Worm (Caenorhabditis elegans) whole organism, young adult: ENCODE data around the gene sdz-9.

Experiments
- F10E7.11 ChIP-seq: sonication (generic microtip); optimal IDR thresholded peaks from 2 replicates; lab custom pipeline; 2017; ENCODE audit warnings: mild to moderate bottlenecking, missing genetic modification characterization, moderate library complexity, missing compliant biosample characterization
- F33H1.4 ChIP-seq: fragments of 200-800 bp; sonication (Bioruptor generic); IDR thresholded peaks from 2 replicates; pipeline ENCODE4 v1.3.6; 2022; ENCODE audit warnings: missing genetic modification reagents, missing genetic modification characterization, missing compliant biosample characterization
- F37B4.10 ChIP-seq: fragments of 200-800 bp; sonication (Bioruptor generic); IDR thresholded peaks from 2 replicates; pipeline ENCODE4 v1.3.6; 2022; ENCODE audit warnings: missing genetic modification characterization, missing compliant biosample characterization
- F52B5.7 ChIP-seq: sonication (generic microtip); optimal IDR thresholded peaks from 2 replicates; lab custom pipeline; 2016; ENCODE audit warnings: mild to moderate bottlenecking, missing genetic modification characterization, missing compliant biosample characterization
- K11D2.4 ChIP-seq: fragments of 200-800 bp; sonication (Bioruptor generic); IDR thresholded peaks from 2 replicates; pipeline ENCODE4 v1.3.6; 2022; ENCODE audit warnings: missing genetic modification reagents, missing genetic modification characterization, missing compliant biosample characterization
- K12H6.12 ChIP-seq: fragments of 200-800 bp; sonication (Bioruptor generic); optimal IDR thresholded peaks from 2 replicates; lab custom pipeline; 2018; ENCODE audit warnings: mild to moderate bottlenecking, missing genetic modification characterization, missing compliant biosample characterization
- ZK185.1 ChIP-seq: sonication (generic microtip); optimal IDR thresholded peaks from 2 replicates; lab custom pipeline; 2016; ENCODE audit warnings: mild to moderate bottlenecking, missing genetic modification characterization, missing compliant biosample characterization; ENCODE audit not compliant: poor library complexity, severe bottlenecking
- akir-1 ChIP-seq: fragments of 200-800 bp; sonication (Bioruptor generic); optimal IDR thresholded peaks from 2 replicates; lab custom pipeline; 2018; ENCODE audit warnings: mild to moderate bottlenecking, missing genetic modification characterization, moderate library complexity, missing compliant biosample characterization
- aptf-3 ChIP-seq: fragments of 200-800 bp; sonication (Bioruptor generic); IDR thresholded peaks from 2 replicates; pipeline ENCODE4 v1.3.6; 2022; ENCODE audit warnings: missing genetic modification characterization, missing compliant biosample characterization
- attf-6 ChIP-seq: fragments of 200-800 bp; sonication (Bioruptor generic); IDR thresholded peaks from 2 replicates; pipeline ENCODE4 v1.3.6; 2022; ENCODE audit warnings: missing genetic modification reagents, missing genetic modification characterization, missing compliant biosample characterization
- ceh-27 ChIP-seq: fragments of 200-800 bp; sonication (Bioruptor generic); optimal IDR thresholded peaks from 2 replicates; lab custom pipeline; 2018; ENCODE audit warnings: mild to moderate bottlenecking, missing genetic modification characterization, moderate library complexity, missing compliant biosample characterization
- ceh-40 ChIP-seq: fragments of 200-800 bp; sonication (Bioruptor generic); IDR thresholded peaks from 2 replicates; pipeline ENCODE4 v1.3.6; 2022; ENCODE audit warnings: missing genetic modification characterization, missing compliant biosample characterization
- ceh-58 ChIP-seq: fragments of 200-800 bp; sonication (Bioruptor generic); IDR thresholded peaks from 2 replicates; pipeline ENCODE4 v1.3.6; 2022; ENCODE audit warnings: missing genetic modification characterization, missing compliant biosample characterization
- dox-1 ChIP-seq: fragments of 200-800 bp; sonication (Bioruptor generic); IDR thresholded peaks from 2 replicates; pipeline ENCODE4 v1.3.6; 2022; ENCODE audit warnings: missing genetic modification reagents, missing genetic modification characterization, missing compliant biosample characterization
- dpff-1 ChIP-seq: sonication (generic microtip); optimal IDR thresholded peaks from 2 replicates; lab custom pipeline; 2017; ENCODE audit warnings: mild to moderate bottlenecking, missing genetic modification characterization, missing compliant biosample characterization
- dpl-1 ChIP-seq: fragments of 150-350 bp; optimal IDR thresholded peaks from 2 replicates; lab custom pipeline; 2014; ENCODE audit warnings: missing biosample characterization, missing genetic modification reagents, missing genetic modification characterization
- efl-1 ChIP-seq: fragments of 150-350 bp; optimal IDR thresholded peaks from 2 replicates; lab custom pipeline; 2014; ENCODE audit warnings: missing biosample characterization, missing genetic modification reagents, missing genetic modification characterization
- egrh-3 ChIP-seq: fragments of 200-800 bp; sonication (Bioruptor generic); IDR thresholded peaks from 2 replicates; pipeline ENCODE4 v1.3.6; 2022; ENCODE audit warnings: missing genetic modification reagents, missing genetic modification characterization, missing compliant biosample characterization
- ets-4 ChIP-seq: fragments of 200-800 bp; sonication (Bioruptor generic); optimal IDR thresholded peaks from 2 replicates; lab custom pipeline; 2018; ENCODE audit warnings: mild to moderate bottlenecking, missing genetic modification characterization, missing compliant biosample characterization
- fkh-3 ChIP-seq: sonication (generic microtip); optimal IDR thresholded peaks from 2 replicates; lab custom pipeline; 2016; ENCODE audit warnings: mild to moderate bottlenecking, missing genetic modification characterization, missing compliant biosample characterization
- hlh-26 ChIP-seq: fragments of 200-800 bp; sonication (Bioruptor generic); conservative IDR thresholded peaks from 2 replicates; pipeline ENCODE4 v1.3.6; 2022; ENCODE audit warnings: missing genetic modification reagents, missing genetic modification characterization, missing compliant biosample characterization
- hmg-20 ChIP-seq: fragments of 200-800 bp; sonication (Bioruptor generic); IDR thresholded peaks from 2 replicates; pipeline ENCODE4 v1.3.6; 2022; ENCODE audit warnings: missing genetic modification reagents, missing genetic modification characterization, missing compliant biosample characterization
- hsf-1 ChIP-seq: fragments of 200-800 bp; sonication (Bioruptor generic); IDR thresholded peaks from 2 replicates; pipeline ENCODE4 v1.3.6; 2022; ENCODE audit warnings: missing genetic modification reagents, missing genetic modification characterization, missing compliant biosample characterization
- let-607 ChIP-seq, 2 experiments: fragments of 200-800 bp in 1 of 2; sonication (Bioruptor generic) in 1 of 2; sonication (generic microtip) in 1 of 2; optimal IDR thresholded peaks; 2 replicates each; lab custom pipeline; 2016 to 2018; ENCODE audit warnings: mild to moderate bottlenecking in 2 of 2, missing compliant biosample characterization in 2 of 2, missing genetic modification characterization in 2 of 2, moderate library complexity in 2 of 2, missing genotype in 1 of 2
- lin-35 ChIP-seq, 3 experiments: fragments of 150-350 bp in 2 of 3; sonication (generic microtip) in 1 of 3; optimal IDR thresholded peaks; 2 replicates each; lab custom pipeline; 2014 to 2018; ENCODE audit warnings: missing biosample characterization in 3 of 3, missing genetic modification characterization in 3 of 3, missing genetic modification reagents in 3 of 3
- lsy-27 ChIP-seq: sonication (generic microtip); optimal IDR thresholded peaks from 2 replicates; lab custom pipeline; 2017; ENCODE audit warnings: missing genetic modification characterization, mild to moderate bottlenecking, missing compliant biosample characterization, antibody characterized with exemption, missing genotype, borderline replicate concordance; ENCODE audit not compliant: insufficient read depth
- madf-3 ChIP-seq: fragments of 200-800 bp; sonication (Bioruptor generic); IDR thresholded peaks from 2 replicates; pipeline ENCODE4 v1.3.6; 2022; ENCODE audit warnings: missing genetic modification reagents, missing genetic modification characterization, missing compliant biosample characterization
- madf-6 ChIP-seq: fragments of 200-800 bp; sonication (Bioruptor generic); IDR thresholded peaks from 2 replicates; pipeline ENCODE4 v1.3.6; 2022; ENCODE audit warnings: missing genetic modification reagents, missing genetic modification characterization, missing compliant biosample characterization
- nhr-120 ChIP-seq: fragments of 200-800 bp; sonication (Bioruptor generic); IDR thresholded peaks from 2 replicates; pipeline ENCODE4 v1.3.6; 2022; ENCODE audit warnings: missing genetic modification characterization, missing compliant biosample characterization
- nhr-27 ChIP-seq: fragments of 200-800 bp; sonication (Bioruptor generic); optimal IDR thresholded peaks from 2 replicates; lab custom pipeline; 2018; ENCODE audit warnings: mild to moderate bottlenecking, missing genetic modification characterization, moderate library complexity, missing compliant biosample characterization
- nhr-80 ChIP-seq: sonication (generic microtip); optimal IDR thresholded peaks from 2 replicates; lab custom pipeline; 2016; ENCODE audit warnings: missing genetic modification characterization, missing compliant biosample characterization
- pbrm-1 ChIP-seq: fragments of 200-800 bp; sonication (Bioruptor generic); IDR thresholded peaks from 2 replicates; pipeline ENCODE4 v1.3.6; 2022; ENCODE audit warnings: missing genetic modification reagents, missing genetic modification characterization, missing compliant biosample characterization
- pha-4 ChIP-seq: fragments of 150-350 bp; sonication (generic microtip); optimal IDR thresholded peaks from 2 replicates; lab custom pipeline; 2014; ENCODE audit warnings: missing biosample characterization, missing genetic modification reagents, missing genetic modification characterization
- repo-1 ChIP-seq: sonication (generic microtip); optimal IDR thresholded peaks from 2 replicates; lab custom pipeline; 2017; ENCODE audit warnings: mild to moderate bottlenecking, missing genetic modification characterization, missing compliant biosample characterization
- rpc-1 ChIP-seq, 2 experiments: fragments of 150-350 bp in 1 of 2; sonication (generic microtip) in 1 of 2; optimal IDR thresholded peaks; 2 replicates each; lab custom pipeline; 2014 to 2018; ENCODE audit warnings: missing biosample characterization in 1 of 2, missing genetic modification characterization in 1 of 2, missing genetic modification reagents in 1 of 2, missing genotype in 1 of 2
- snpc-1.3 ChIP-seq: sonication (generic microtip); optimal IDR thresholded peaks from 2 replicates; lab custom pipeline; 2017; ENCODE audit warnings: missing genetic modification characterization, mild to moderate bottlenecking, missing compliant biosample characterization, antibody characterized with exemption, moderate library complexity, missing genotype, missing genetic modification reagents; ENCODE audit not compliant: insufficient read depth
- snpc-3.4 ChIP-seq: sonication (generic microtip); optimal IDR thresholded peaks from 2 replicates; lab custom pipeline; 2017; ENCODE audit warnings: missing genetic modification characterization, mild to moderate bottlenecking, missing compliant biosample characterization, antibody characterized with exemption, moderate library complexity, missing genotype, missing genetic modification reagents
- snpc-4 ChIP-seq, 5 experiments: fragments of 150-350 bp in 1 of 5; sonication (generic microtip) in 4 of 5; optimal IDR thresholded peaks; 2 replicates each; lab custom pipeline; 2014 to 2018; ENCODE audit warnings: missing genetic modification characterization in 5 of 5, missing biosample characterization in 3 of 5, antibody characterized with exemption in 2 of 5, mild to moderate bottlenecking in 2 of 5, missing compliant biosample characterization in 2 of 5, missing genotype in 2 of 5, moderate library complexity in 2 of 5, missing genetic modification reagents in 1 of 5
- tbp1 ChIP-seq: fragments of 200-800 bp; sonication (Bioruptor generic); optimal IDR thresholded peaks from 2 replicates; lab custom pipeline; 2018; ENCODE audit warnings: mild to moderate bottlenecking, missing genetic modification characterization, missing compliant biosample characterization
- tbx-9 ChIP-seq: sonication (generic microtip); optimal IDR thresholded peaks from 2 replicates; lab custom pipeline; 2016; ENCODE audit warnings: borderline replicate concordance, missing genetic modification characterization, inconsistent platforms, missing compliant biosample characterization
- unc-130 ChIP-seq: sonication (generic microtip); optimal IDR thresholded peaks from 2 replicates; lab custom pipeline; 2016; ENCODE audit warnings: missing genetic modification reagents, missing genetic modification characterization, missing compliant biosample characterization
- unc-62 ChIP-seq: fragments of 150-350 bp; optimal IDR thresholded peaks from 2 replicates; lab custom pipeline; 2014; ENCODE audit warnings: missing biosample characterization, missing genetic modification reagents, missing genetic modification characterization
- xnd-1 ChIP-seq: sonication (generic microtip); optimal IDR thresholded peaks from 2 replicates; lab custom pipeline; 2016; ENCODE audit warnings: missing genotype, missing genetic modification reagents, missing genetic modification characterization, missing compliant biosample characterization
- zfh-2 ChIP-seq: fragments of 200-800 bp; sonication (Bioruptor generic); conservative IDR thresholded peaks from 2 replicates; pipeline ENCODE4 v1.3.6; 2022; ENCODE audit warnings: missing genetic modification reagents, missing genetic modification characterization, missing compliant biosample characterization
- ztf-18 ChIP-seq: sonication (generic microtip); optimal IDR thresholded peaks from 2 replicates; lab custom pipeline; 2016; ENCODE audit warnings: missing genotype, mild to moderate bottlenecking, missing genetic modification characterization, missing compliant biosample characterization
- ztf-25 ChIP-seq: fragments of 200-800 bp; sonication (Bioruptor generic); IDR thresholded peaks from 2 replicates; pipeline ENCODE4 v1.3.6; 2022; ENCODE audit warnings: missing genetic modification reagents, missing genetic modification characterization, missing compliant biosample characterization
- ztf-3 ChIP-seq: fragments of 200-800 bp; sonication (Bioruptor generic); optimal IDR thresholded peaks from 2 replicates; lab custom pipeline; 2018; ENCODE audit warnings: mild to moderate bottlenecking, missing genetic modification characterization, missing compliant biosample characterization
- ztf-6 ChIP-seq: fragments of 200-800 bp; sonication (Bioruptor generic); IDR thresholded peaks from 2 replicates; pipeline ENCODE4 v1.3.6; 2022; ENCODE audit warnings: missing genetic modification reagents, missing genetic modification characterization, missing compliant biosample characterization

The sdz-9 gene

DNA sequence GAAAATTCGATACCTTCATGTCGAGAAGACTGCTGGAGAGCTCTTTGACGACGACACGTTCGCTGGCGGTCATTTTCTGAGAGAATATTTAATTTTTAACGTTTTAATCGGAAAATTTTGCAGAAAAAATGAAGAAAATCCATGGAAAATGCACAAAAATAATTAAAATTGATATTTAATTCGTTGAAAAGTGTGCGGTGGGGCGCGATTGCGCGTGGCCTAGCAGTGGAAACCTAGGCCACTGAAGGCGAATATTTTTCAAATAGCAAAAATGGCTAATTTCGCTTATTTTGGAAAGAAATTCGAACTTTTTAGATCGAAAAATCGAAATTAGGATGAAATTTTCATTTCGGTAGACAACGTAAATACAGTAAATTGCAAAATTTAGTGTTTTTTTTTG is 20.9 kb downstream of the sdz-9 start, which contains the start of gene F29A7.6 (continued):
- no peak for TF ChIP-seq dpff-1 (tag; lab: Kevin White, UChicago)
- TF ChIP-seq repo-1 (tag; lab: Kevin White, UChicago): no peak
- no peak for TF ChIP-seq ztf-3 (GFP tag; lab: Kevin White, UChicago)
- no peak for TF ChIP-seq rpc-1 (optimal IDR thresholded peaks at IDR 0.05; lab: Kevin White, UChicago)
- no peak for TF ChIP-seq rpc-1 (tag; optimal IDR thresholded peaks at IDR 0.05; lab: Kevin White, UChicago)
- TF ChIP-seq snpc-1.3 (tag; lab: Kevin White, UChicago): no peak
- TF ChIP-seq pha-4: no peak
- TF ChIP-seq madf-6: peak; percentile 62
- TF ChIP-seq unc-130 (GFP tag; lab: Kevin White, UChicago): peak; percentile 35
- TF ChIP-seq unc-62 (GFP tag; lab: Kevin White, UChicago): no peak
- TF ChIP-seq nhr-27 (tag; lab: Kevin White, UChicago): no peak
- no peak for TF ChIP-seq egrh-3 (GFP tag; lab: Robert Waterston, UW)
- TF ChIP-seq F33H1.4 (GFP tag; lab: Robert Waterston, UW): peak; percentile 36; the same call in 1 of the 2 replicates
- TF ChIP-seq ceh-40 (GFP tag; lab: Robert Waterston, UW): no peak
- TF ChIP-seq nhr-120: no peak
- TF ChIP-seq dpl-1: no peak
- TF ChIP-seq madf-3: no peak
- peak; percentile 31 for TF ChIP-seq K12H6.12
- no peak for TF ChIP-seq F37B4.10 (GFP tag; lab: Robert Waterston, UW)
- no peak for TF ChIP-seq attf-6 (GFP tag; lab: Robert Waterston, UW)
- no peak for TF ChIP-seq nhr-80 (tag; lab: Kevin White, UChicago)
- TF ChIP-seq pbrm-1: no peak
- no peak for TF ChIP-seq lsy-27
- no peak for TF ChIP-seq aptf-3
- no peak for TF ChIP-seq F10E7.11 (tag; lab: Kevin White, UChicago)
- TF ChIP-seq ets-4 (GFP tag; lab: Kevin White, UChicago): no peak
- no peak for TF ChIP-seq tbx-9 (tag; lab: Kevin White, UChicago)
- peak; percentile 54 for TF ChIP-seq ceh-27
- no peak for TF ChIP-seq let-607 (tag; optimal IDR thresholded peaks at IDR 0.05; lab: Kevin White, UChicago)
- TF ChIP-seq lin-35 (GFP tag; optimal IDR thresholded peaks at IDR 0.05; lab: Kevin White, UChicago): no peak
- TF ChIP-seq snpc-3.4 (tag; lab: Kevin White, UChicago): no peak
- TF ChIP-seq ztf-18 (tag; lab: Kevin White, UChicago): no peak
- TF ChIP-seq ZK185.1 (tag; lab: Kevin White, UChicago): no peak
- TF ChIP-seq K11D2.4 (GFP tag; lab: Robert Waterston, UW): no peak
- TF ChIP-seq hlh-26: no peak
- no peak for TF ChIP-seq snpc-4 (GFP tag; optimal IDR thresholded peaks at IDR 0.05; lab: Kevin White, UChicago)
- no peak for TF ChIP-seq snpc-4 (tag; optimal IDR thresholded peaks at IDR 0.05; lab: Kevin White, UChicago)
- peak; percentile 21 for TF ChIP-seq tbp1 (GFP tag; lab: Kevin White, UChicago)
- no peak for TF ChIP-seq ceh-58 (GFP tag; lab: Robert Waterston, UW)
- TF ChIP-seq zfh-2 (GFP tag; lab: Robert Waterston, UW): no peak
- no peak for TF ChIP-seq xnd-1 (tag; lab: Kevin White, UChicago)
- TF ChIP-seq fkh-3 (tag; lab: Kevin White, UChicago): no peak
- no peak for TF ChIP-seq hmg-20 (GFP tag; lab: Robert Waterston, UW)
- TF ChIP-seq ztf-25 (GFP tag; lab: Robert Waterston, UW): no peak
- peak; percentile 63; the same call in 1 of the 2 replicates for TF ChIP-seq dox-1
- TF ChIP-seq hsf-1 (GFP tag; lab: Robert Waterston, UW): no peak
- TF ChIP-seq akir-1 (GFP tag; lab: Kevin White, UChicago): no peak
- no peak for TF ChIP-seq efl-1 (GFP tag; lab: Kevin White, UChicago)
- no peak for TF ChIP-seq F52B5.7
- no peak for TF ChIP-seq ztf-6 (GFP tag; lab: Robert Waterston, UW)
